Worm (Caenorhabditis elegans) whole organism, early embryonic: ENCODE data around the gene F28A12.10.

Source experiments
- B0310.2 ChIP-seq: sonication (generic microtip); optimal IDR thresholded peaks from 2 replicates; lab custom pipeline; 2016; ENCODE audit warnings: mild to moderate bottlenecking, missing genetic modification characterization, missing compliant biosample characterization
- F13C5.2 ChIP-seq: sonication (generic microtip); optimal IDR thresholded peaks from 2 replicates; lab custom pipeline; 2017; ENCODE audit warnings: mild to moderate bottlenecking, missing genetic modification characterization, inconsistent platforms, missing compliant biosample characterization
- aly-1 ChIP-seq: sonication (generic microtip); optimal IDR thresholded peaks from 2 replicates; lab custom pipeline; 2016; ENCODE audit warnings: missing genetic modification characterization, missing compliant biosample characterization
- ama-1 ChIP-seq: fragments of 150-350 bp; optimal IDR thresholded peaks from 2 replicates; lab custom pipeline; 2014
- ceh-13 ChIP-seq: fragments of 200-800 bp; sonication (Bioruptor generic); optimal IDR thresholded peaks from 2 replicates; lab custom pipeline; 2018; ENCODE audit warnings: mild to moderate bottlenecking, missing genetic modification characterization, missing compliant biosample characterization
- ceh-36 ChIP-seq: sonication (generic microtip); optimal IDR thresholded peaks from 2 replicates; lab custom pipeline; 2016; ENCODE audit warnings: missing genetic modification characterization, inconsistent platforms, missing compliant biosample characterization
- ets-7 ChIP-seq: sonication (generic microtip); optimal IDR thresholded peaks from 2 replicates; lab custom pipeline; 2016; ENCODE audit warnings: missing genotype, missing genetic modification characterization, missing compliant biosample characterization
- flt-1 ChIP-seq: fragments of 200-800 bp; sonication (Bioruptor generic); IDR thresholded peaks from 2 replicates; pipeline ENCODE4 v1.3.6; 2022; ENCODE audit warnings: missing genetic modification characterization, missing compliant biosample characterization
- hmbx-1 ChIP-seq: sonication (generic microtip); optimal IDR thresholded peaks from 2 replicates; lab custom pipeline; 2016; ENCODE audit warnings: mild to moderate bottlenecking, missing genetic modification characterization, missing compliant biosample characterization
- hmg-4 ChIP-seq: fragments of 200-800 bp; sonication (Bioruptor generic); optimal IDR thresholded peaks from 2 replicates; lab custom pipeline; 2018; ENCODE audit warnings: mild to moderate bottlenecking, missing genetic modification characterization, missing compliant biosample characterization
- hnd-1 ChIP-seq: sonication (generic microtip); optimal IDR thresholded peaks from 2 replicates; lab custom pipeline; 2016; ENCODE audit warnings: missing genetic modification characterization, missing compliant biosample characterization
- pes-1 ChIP-seq: fragments of 200-800 bp; sonication (Bioruptor generic); IDR thresholded peaks from 2 replicates; pipeline ENCODE4 v1.3.6; 2022; ENCODE audit warnings: missing genetic modification reagents, missing genetic modification characterization, missing compliant biosample characterization
- scrt-1 ChIP-seq: fragments of 200-800 bp; sonication (Bioruptor generic); IDR thresholded peaks from 2 replicates; pipeline ENCODE4 v1.3.6; 2022; ENCODE audit warnings: missing genetic modification characterization, missing compliant biosample characterization
- sea-1 ChIP-seq: fragments of 200-800 bp; sonication (Bioruptor generic); conservative IDR thresholded peaks from 2 replicates; pipeline ENCODE4 v1.3.6; 2022; ENCODE audit warnings: missing genetic modification characterization, missing compliant biosample characterization
- tbx-11 ChIP-seq: fragments of 200-800 bp; sonication (Bioruptor generic); IDR thresholded peaks from 2 replicates; pipeline ENCODE4 v1.3.6; 2022; ENCODE audit warnings: missing genetic modification characterization, missing compliant biosample characterization
- tbx-37 ChIP-seq: fragments of 200-800 bp; sonication (Bioruptor generic); conservative IDR thresholded peaks from 2 replicates; pipeline ENCODE4 v1.3.6; 2022; ENCODE audit warnings: missing genetic modification reagents, missing genetic modification characterization, missing compliant biosample characterization
- tra-4 ChIP-seq: sonication (generic microtip); optimal IDR thresholded peaks from 2 replicates; lab custom pipeline; 2017; ENCODE audit warnings: missing genetic modification characterization, missing compliant biosample characterization

Gene F28A12.10

DNA sequence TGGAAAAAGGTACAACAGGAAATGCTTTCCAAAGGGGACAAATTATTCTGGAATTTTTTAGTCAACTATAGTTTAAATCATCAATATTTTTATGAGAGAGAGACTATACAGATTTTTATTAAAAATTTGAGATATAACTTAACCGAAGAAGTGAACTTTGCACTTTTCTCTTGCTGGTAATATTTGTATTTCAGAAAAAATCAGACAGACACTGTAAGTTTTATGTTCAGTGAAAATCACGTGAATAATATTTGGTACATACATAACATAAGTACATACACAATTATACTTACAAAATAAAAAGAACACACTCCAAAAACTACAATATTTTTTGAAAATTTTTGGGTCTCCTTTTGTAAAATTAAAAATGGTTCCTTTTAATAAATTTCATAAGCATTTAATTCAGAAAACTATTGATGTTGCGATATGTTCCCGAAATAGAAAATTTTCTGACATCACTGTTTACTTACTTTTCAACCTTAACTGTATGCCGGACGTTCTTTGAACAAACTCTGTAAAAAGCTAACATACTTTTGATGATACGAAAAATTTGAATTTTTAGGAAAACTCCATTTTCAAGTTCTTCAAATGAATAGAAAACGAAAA lies at the start of gene F28A12.10, which contains the start of gene acd-4:
Gene F28A12.10, minus strand, starts transcription at position 101 of the 606 bp plus-strand sequence.
Gene acd-4, plus strand, starts transcription at position 556 of the 606 bp plus-strand sequence.
- TF ChIP-seq ceh-36 (tag; lab: Kevin White, UChicago) (no peak), tbx-11 (no peak), hmbx-1 (tag; lab: Kevin White, UChicago) (no peak), pes-1 (no peak), tra-4 (tag; lab: Kevin White, UChicago) (no peak), ets-7 (no peak), ceh-13 (no peak), B0310.2 (tag; lab: Kevin White, UChicago) (no peak), scrt-1 (GFP tag; lab: Robert Waterston, UW) (no peak), ama-1 (lab: Kevin White, UChicago) (no peak)

DNA sequence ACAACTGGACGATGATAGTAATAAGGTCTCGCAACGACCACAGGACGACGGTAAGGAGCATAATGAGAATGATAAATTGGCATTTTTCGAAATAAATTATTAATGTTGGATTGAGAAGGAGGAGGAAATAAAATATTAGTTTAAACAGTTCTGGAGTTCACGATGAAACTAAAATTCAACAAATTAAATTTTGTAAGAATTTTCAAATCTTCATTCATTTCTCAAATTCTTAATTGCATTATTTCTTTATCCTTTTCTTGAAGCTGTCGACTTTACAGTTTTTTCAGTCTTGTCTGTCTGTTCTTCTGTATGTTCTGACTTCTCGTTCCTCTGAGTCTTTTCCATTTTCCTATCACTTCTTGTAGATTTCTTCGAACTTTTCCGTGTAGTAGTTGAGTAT lies 49.2 kb upstream of the F28A12.10 start, which contains the start of gene ZC190.7:
Gene ZC190.7, minus strand, starts transcription at position 101 of the 400 bp plus-strand sequence.
- TF ChIP-seq hmbx-1 (tag; lab: Kevin White, UChicago) (no peak), F13C5.2 (no peak), hmg-4 (GFP tag; lab: Kevin White, UChicago) (no peak), pes-1 (no peak), flt-1 (no peak)

DNA sequence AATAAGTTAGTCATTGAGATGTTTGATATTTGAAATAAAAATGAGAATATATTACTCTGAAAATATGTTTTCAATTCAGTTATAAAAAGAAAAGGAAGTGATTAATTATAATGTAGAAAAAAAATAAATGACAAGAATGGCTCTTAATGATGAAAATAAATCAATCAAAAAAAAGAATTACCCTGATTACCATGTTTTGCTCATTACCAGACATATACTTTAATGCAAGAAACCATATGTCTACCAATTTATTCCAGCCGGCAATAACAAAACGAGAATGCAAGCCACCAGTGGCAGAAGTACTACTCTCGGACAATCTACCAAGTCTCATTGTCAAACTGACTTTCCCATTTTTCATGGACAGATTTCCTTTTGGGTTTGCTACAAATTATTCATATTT lies 46.2 kb upstream of the F28A12.10 start:
- no peak for TF ChIP-seq F13C5.2

DNA sequence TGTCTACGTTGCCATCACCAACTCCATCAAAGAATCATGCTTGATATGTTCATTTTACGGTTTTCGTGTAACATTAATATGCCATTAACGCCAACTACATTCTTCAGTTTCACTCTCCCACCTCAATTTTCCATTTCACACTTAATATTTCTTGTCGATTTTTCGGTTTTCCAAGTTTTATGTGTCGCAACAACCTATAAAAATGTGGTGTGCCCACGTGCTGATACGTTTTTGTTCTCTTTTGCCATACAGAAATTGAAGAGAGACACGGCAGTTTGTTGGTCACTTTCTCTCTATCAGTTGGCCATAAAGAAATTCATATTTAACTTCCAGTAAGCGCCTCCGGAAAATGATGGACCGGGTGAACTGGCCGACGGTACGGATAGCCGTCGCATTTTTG lies 45.2 kb upstream of the F28A12.10 start, which contains the start of gene cln-3.3:
Gene cln-3.3, plus strand, starts transcription at position 334 of the 400 bp plus-strand sequence.
- TF ChIP-seq sea-1 (GFP tag; lab: Robert Waterston, UW) (no peak), hmbx-1 (tag; lab: Kevin White, UChicago) (no peak), scrt-1 (GFP tag; lab: Robert Waterston, UW) (no peak), tbx-37 (GFP tag; lab: Robert Waterston, UW) (no peak), hnd-1 (no peak), hmg-4 (GFP tag; lab: Kevin White, UChicago) (no peak), aly-1 (tag; lab: Kevin White, UChicago) (no peak), ceh-13 (no peak), pes-1 (no peak), tra-4 (tag; lab: Kevin White, UChicago) (no peak), ets-7 (no peak), ceh-36 (tag; lab: Kevin White, UChicago) (no peak), F13C5.2 (no peak), tbx-11 (no peak), B0310.2 (tag; lab: Kevin White, UChicago) (no peak)

DNA sequence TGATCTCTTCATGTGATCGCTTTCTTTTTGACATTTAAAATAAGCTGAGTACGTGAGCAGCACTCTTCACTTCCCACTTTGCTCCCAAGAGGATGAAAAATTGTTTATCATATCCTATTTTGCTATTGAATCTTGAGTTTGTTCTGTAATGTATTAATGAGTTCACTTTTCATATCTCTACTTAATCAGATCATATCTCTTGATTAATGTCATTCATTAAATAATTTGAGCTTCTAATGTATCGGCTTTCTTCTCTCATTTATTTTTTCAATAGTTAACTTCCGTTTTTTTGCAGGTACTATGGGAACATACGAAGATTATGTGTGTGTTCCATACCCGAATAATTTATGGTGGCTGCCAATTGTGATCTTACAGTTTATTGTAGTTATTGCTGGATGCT lies 43.5 kb upstream of the F28A12.10 start, which contains the start of gene ZC190.2:
Gene ZC190.2, plus strand, starts transcription at position 301 of the 400 bp plus-strand sequence.
- TF ChIP-seq tra-4 (tag; lab: Kevin White, UChicago) (no peak), ceh-13 (no peak), pes-1 (no peak), hmg-4 (GFP tag; lab: Kevin White, UChicago) (no peak), aly-1 (tag; lab: Kevin White, UChicago) (no peak), ets-7 (no peak), tbx-37 (GFP tag; lab: Robert Waterston, UW) (no peak)

DNA sequence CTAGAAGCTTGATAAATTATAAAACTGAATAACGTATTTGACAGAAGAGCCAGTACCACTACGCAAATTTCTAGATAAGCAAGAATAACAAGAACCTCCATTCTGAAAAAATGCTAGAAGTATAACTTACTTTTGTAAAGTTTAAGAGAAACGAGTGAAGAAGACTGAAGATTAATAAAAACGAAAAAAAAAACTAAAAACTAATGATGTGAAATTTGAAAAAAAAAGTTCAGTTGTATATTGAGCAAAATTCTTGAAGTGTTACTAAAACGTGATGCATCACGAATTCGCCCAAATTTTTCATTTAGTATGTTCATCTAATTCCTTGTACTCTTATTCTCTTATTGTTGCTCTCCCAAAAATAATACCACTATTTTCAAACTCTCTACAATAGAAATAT lies 39.6 kb upstream of the F28A12.10 start, which contains the start of gene ZC190.6:
Gene ZC190.6, minus strand, starts transcription at position 101 of the 400 bp plus-strand sequence.
- TF ChIP-seq flt-1: no peak
- TF ChIP-seq aly-1 (tag; lab: Kevin White, UChicago): no peak
- no peak for TF ChIP-seq hnd-1
- TF ChIP-seq ceh-13: no peak
- no peak for TF ChIP-seq tbx-37 (GFP tag; lab: Robert Waterston, UW)
- no peak for TF ChIP-seq ceh-36 (tag; lab: Kevin White, UChicago)
- TF ChIP-seq pes-1: no peak
- TF ChIP-seq sea-1 (GFP tag; lab: Robert Waterston, UW): no peak
- no peak for TF ChIP-seq ama-1 (lab: Kevin White, UChicago)
- no peak for TF ChIP-seq hmbx-1 (tag; lab: Kevin White, UChicago)
- TF ChIP-seq F13C5.2: no peak
- TF ChIP-seq ets-7: no peak
- no peak for TF ChIP-seq B0310.2 (tag; lab: Kevin White, UChicago)
- no peak for TF ChIP-seq hmg-4 (GFP tag; lab: Kevin White, UChicago)
- TF ChIP-seq tra-4 (tag; lab: Kevin White, UChicago): no peak
- TF ChIP-seq tbx-11: no peak
- no peak for TF ChIP-seq scrt-1 (GFP tag; lab: Robert Waterston, UW)

DNA sequence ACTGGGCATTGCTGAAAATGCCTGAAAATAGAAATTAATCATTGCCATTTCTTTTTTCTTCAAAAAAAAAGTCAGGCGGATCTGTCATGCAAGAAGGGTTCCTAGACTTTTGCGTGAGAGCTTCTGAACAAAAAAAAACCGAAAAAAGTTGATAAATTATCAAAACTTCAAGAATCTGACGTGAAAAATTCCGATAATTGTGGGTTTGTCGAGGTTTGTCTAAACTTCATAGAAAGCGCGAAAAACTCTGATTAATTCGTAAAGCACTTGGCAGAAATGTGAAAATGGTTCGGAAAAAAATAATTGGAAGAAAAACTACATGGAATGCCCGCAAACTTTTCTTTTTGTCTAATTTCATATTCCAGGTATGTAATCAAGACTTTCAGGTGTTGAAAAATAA lies 35.9 kb upstream of the F28A12.10 start, which contains the start of gene ZC190.5:
Gene ZC190.5, minus strand, starts transcription at position 101 of the 400 bp plus-strand sequence.
- no peak for TF ChIP-seq ceh-13
- TF ChIP-seq hmg-4 (GFP tag; lab: Kevin White, UChicago): no peak
- no peak for TF ChIP-seq F13C5.2
- TF ChIP-seq sea-1 (GFP tag; lab: Robert Waterston, UW): no peak
- TF ChIP-seq ets-7: no peak
- no peak for TF ChIP-seq B0310.2 (tag; lab: Kevin White, UChicago)
- TF ChIP-seq ama-1 (lab: Kevin White, UChicago): no peak
- no peak for TF ChIP-seq hnd-1
- no peak for TF ChIP-seq hmbx-1 (tag; lab: Kevin White, UChicago)
- TF ChIP-seq pes-1: no peak
- TF ChIP-seq tbx-11: no peak
- no peak for TF ChIP-seq aly-1 (tag; lab: Kevin White, UChicago)
- TF ChIP-seq ceh-36 (tag; lab: Kevin White, UChicago): no peak
- TF ChIP-seq scrt-1 (GFP tag; lab: Robert Waterston, UW): no peak
- TF ChIP-seq tra-4 (tag; lab: Kevin White, UChicago): no peak
- no peak for TF ChIP-seq flt-1
- TF ChIP-seq tbx-37 (GFP tag; lab: Robert Waterston, UW): no peak
